Worm (Caenorhabditis elegans): ENCODE measurements around the gene R02E12.12.

R02E12.12 gene

DNA sequence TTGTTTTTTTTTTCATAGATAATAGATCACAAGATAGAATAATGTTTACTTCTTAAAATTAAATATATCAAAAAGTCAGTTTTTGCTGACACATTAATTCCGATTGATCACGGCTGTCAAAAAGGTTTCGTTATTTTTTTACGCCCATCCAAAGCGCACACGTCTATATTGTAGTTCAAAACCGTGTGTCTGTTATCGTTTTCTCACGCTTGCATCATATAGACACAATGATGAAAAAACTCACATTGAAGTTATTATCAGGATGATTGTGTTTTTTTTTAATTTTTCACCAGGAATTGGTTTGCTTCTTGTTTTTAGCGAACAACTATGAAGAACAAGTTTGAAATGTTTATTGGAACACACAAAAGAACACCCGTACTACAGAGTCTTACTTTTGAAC lies 4.4 kb downstream of the R02E12.12 start (continued):
- TF ChIP-seq hpl-2 (GFP tag; optimal IDR thresholded peaks at IDR 0.05) (peak; percentile 88), snu-23 (GFP tag; optimal IDR thresholded peaks at IDR 0.05) (peak; percentile 45), lsy-2 (tag; optimal IDR thresholded peaks at IDR 0.05) (peak; percentile 14 to 29), unc-62 (GFP tag; optimal IDR thresholded peaks at IDR 0.05) (no peak), ceh-63 (GFP tag; optimal IDR thresholded peaks at IDR 0.05) (no peak)

DNA sequence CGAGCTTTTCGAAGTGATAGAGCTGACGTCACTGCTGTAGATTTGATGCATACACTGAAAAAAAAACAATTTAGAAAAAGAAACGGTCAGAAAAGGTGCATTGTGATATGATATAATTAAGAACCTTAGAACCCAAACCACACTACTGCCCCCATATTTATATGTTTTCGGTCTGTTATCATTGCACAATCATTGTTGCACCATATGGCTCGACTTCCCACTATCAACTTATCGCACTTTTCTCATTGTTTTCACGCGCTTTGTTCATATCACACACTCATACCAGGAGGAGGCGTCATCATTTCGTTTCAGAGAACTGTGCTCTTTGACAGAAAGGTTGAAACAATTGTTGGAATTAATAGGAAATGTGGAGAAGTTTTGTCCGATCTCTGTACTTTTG lies 5.6 kb downstream of the R02E12.12 start:
- TF ChIP-seq lin-35 (GFP tag; optimal IDR thresholded peaks at IDR 0.05): peak in 1 of 2 experiments; percentile 53
- TF ChIP-seq elt-2 (tag; optimal IDR thresholded peaks at IDR 0.05): peak; percentile 98
- TF ChIP-seq nhr-20 (tag; optimal IDR thresholded peaks at IDR 0.05): peak; percentile 10
- TF ChIP-seq nhr-71 (tag; optimal IDR thresholded peaks at IDR 0.05): peak; percentile 14
- peak; percentile 9 for TF ChIP-seq lin-14 (GFP tag; optimal IDR thresholded peaks at IDR 0.05)
- no peak for TF ChIP-seq sox-4 (tag; optimal IDR thresholded peaks at IDR 0.05)
- TF ChIP-seq pqm-1 (tag; optimal IDR thresholded peaks at IDR 0.05): peak; percentile 22
- peak; percentile 38 for TF ChIP-seq jun-1 (tag; optimal IDR thresholded peaks at IDR 0.05)
- no peak for TF ChIP-seq ceh-88 (GFP tag; IDR thresholded peaks at IDR 0.05)
- TF ChIP-seq nhr-90 (tag; optimal IDR thresholded peaks at IDR 0.05; ENCODE audit: poor library complexity): peak; percentile 25
- TF ChIP-seq elt-3 (tag; optimal IDR thresholded peaks at IDR 0.05): no peak

DNA sequence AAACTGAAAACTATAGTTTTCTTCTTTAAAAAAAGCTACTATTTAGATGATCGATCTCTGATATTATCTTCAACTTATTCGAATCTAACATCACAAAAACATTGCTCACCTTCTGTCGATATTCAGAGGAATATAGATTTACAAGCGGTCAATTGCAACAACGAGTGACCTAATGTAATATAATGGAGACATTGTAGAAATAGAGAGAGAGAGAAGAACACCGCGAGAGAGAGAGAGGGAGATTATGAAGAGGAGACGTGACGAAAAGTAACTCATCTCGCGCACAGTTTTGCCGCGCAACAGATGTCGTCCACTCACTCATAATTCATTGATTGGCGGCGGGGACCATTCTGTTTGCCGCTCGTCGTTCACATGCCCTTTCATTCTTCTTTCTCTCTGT lies 7.1 kb downstream of the R02E12.12 start:
- no peak for TF ChIP-seq nhr-11 (tag; optimal IDR thresholded peaks at IDR 0.05)
- TF ChIP-seq ceh-82 (tag; optimal IDR thresholded peaks at IDR 0.05): no peak
- no peak for TF ChIP-seq grh-1 (GFP tag; IDR thresholded peaks at IDR 0.05)
- no peak for TF ChIP-seq elt-2 (tag; optimal IDR thresholded peaks at IDR 0.05)
- no peak for TF ChIP-seq blmp-1 (tag; optimal IDR thresholded peaks at IDR 0.05)
- TF ChIP-seq pag-3 (tag; optimal IDR thresholded peaks at IDR 0.05; ENCODE audit: borderline replicate concordance, insufficient read depth): no peak
- TF ChIP-seq zip-4 (GFP tag; optimal IDR thresholded peaks at IDR 0.05): no peak
- no peak for TF ChIP-seq ceh-88 (GFP tag; IDR thresholded peaks at IDR 0.05)
- no peak for TF ChIP-seq aly-2 (tag; optimal IDR thresholded peaks at IDR 0.05)
- no peak for TF ChIP-seq nhr-237 (tag; optimal IDR thresholded peaks at IDR 0.05)
- no peak for TF ChIP-seq elt-3 (tag; optimal IDR thresholded peaks at IDR 0.05)
- no peak for TF ChIP-seq fos-1 (tag; optimal IDR thresholded peaks at IDR 0.05)

DNA sequence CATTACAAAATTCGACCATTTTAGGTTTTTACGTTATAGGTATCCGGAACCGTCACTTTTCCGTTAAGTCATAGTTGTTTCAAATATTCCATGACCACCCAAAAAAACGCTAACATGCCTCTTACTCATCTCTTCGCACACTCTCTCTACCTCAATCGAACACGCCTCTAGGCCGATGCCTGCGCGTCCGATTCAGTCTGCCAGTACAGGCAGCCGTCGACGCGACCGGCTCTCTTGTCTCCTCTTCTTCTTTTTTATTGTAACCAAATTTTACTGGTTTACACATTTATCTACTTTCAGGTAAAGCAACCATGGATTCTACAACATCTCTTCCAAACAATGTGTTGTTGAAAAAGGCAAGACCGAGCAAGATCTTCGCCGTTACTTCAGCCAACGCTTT lies 8.6 kb downstream of the R02E12.12 start, which contains the start of gene mop-25.1:
Gene mop-25.1, plus strand, starts transcription at position 301 of the 400 bp plus-strand sequence.
- no peak for TF ChIP-seq lin-14 (GFP tag; optimal IDR thresholded peaks at IDR 0.05)
- no peak for TF ChIP-seq unc-30 (tag; optimal IDR thresholded peaks at IDR 0.05)
- TF ChIP-seq C34B4.2 (tag; optimal IDR thresholded peaks at IDR 0.05): no peak
- TF ChIP-seq nhr-85 (tag): no peak
- no peak for TF ChIP-seq ztf-11 (tag; optimal IDR thresholded peaks at IDR 0.05)
- TF ChIP-seq nhr-77 (tag; optimal IDR thresholded peaks at IDR 0.05): no peak
- TF ChIP-seq snpc-4 (tag; optimal IDR thresholded peaks at IDR 0.05): no peak
- no peak for TF ChIP-seq zag-1 (tag; optimal IDR thresholded peaks at IDR 0.05)
- TF ChIP-seq nhr-237 (tag; optimal IDR thresholded peaks at IDR 0.05): no peak
- TF ChIP-seq ceh-8 (GFP tag; optimal IDR thresholded peaks at IDR 0.05): no peak
- no peak for TF ChIP-seq elt-2 (tag; optimal IDR thresholded peaks at IDR 0.05)
- no peak for TF ChIP-seq zip-4 (GFP tag; optimal IDR thresholded peaks at IDR 0.05)
- TF ChIP-seq ama-1 (optimal IDR thresholded peaks at IDR 0.05): no peak
- no peak for TF ChIP-seq ceh-90 (tag; optimal IDR thresholded peaks at IDR 0.05)

DNA sequence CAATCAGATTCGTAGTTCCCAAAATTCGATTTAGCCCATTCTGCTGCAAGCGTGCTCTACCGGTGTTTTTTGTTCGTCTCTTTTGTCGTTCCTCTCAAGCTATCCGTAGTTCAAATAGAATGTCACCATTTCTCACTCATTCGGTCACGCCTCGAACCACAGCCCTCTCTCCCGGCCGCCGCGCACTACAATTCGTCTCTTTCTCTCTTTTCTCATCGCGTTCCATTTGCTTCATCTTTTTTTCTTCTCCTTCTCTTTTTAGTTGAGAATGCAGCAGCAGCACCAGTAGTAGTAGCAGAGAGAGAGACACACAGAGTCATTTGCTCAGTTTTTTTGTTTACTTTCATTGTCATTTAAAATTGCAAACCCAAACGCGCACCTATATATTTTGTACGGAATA lies 12.8 kb downstream of the R02E12.12 start, which contains the start of gene hrg-1:
Gene hrg-1, minus strand, starts transcription at position 109 of the 400 bp plus-strand sequence.
- no peak for TF ChIP-seq ceh-63 (GFP tag; optimal IDR thresholded peaks at IDR 0.05)
- TF ChIP-seq mef-2 (tag; optimal IDR thresholded peaks at IDR 0.05): no peak
- no peak for TF ChIP-seq pax-3 (tag; optimal IDR thresholded peaks at IDR 0.05)
- TF ChIP-seq nhr-76 (tag; optimal IDR thresholded peaks at IDR 0.05): no peak
- no peak for TF ChIP-seq lin-13 (GFP tag; optimal IDR thresholded peaks at IDR 0.05)
- TF ChIP-seq ceh-90 (tag; optimal IDR thresholded peaks at IDR 0.05): no peak
- TF ChIP-seq aha-1 (tag; optimal IDR thresholded peaks at IDR 0.05): no peak
- peak; percentile 63 for TF ChIP-seq nhr-71 (tag; optimal IDR thresholded peaks at IDR 0.05)
- no peak for TF ChIP-seq ceh-88 (GFP tag; IDR thresholded peaks at IDR 0.05)
- TF ChIP-seq ztf-11 (tag; optimal IDR thresholded peaks at IDR 0.05): no peak
- no peak for TF ChIP-seq hlh-4 (tag; optimal IDR thresholded peaks at IDR 0.05)
- TF ChIP-seq C34B4.2 (tag; optimal IDR thresholded peaks at IDR 0.05): no peak
- TF ChIP-seq aly-2 (tag; optimal IDR thresholded peaks at IDR 0.05): no peak
- peak; percentile 12 for TF ChIP-seq unc-86 (tag; optimal IDR thresholded peaks at IDR 0.05)
- peak; percentile 21 for TF ChIP-seq fos-1 (tag; optimal IDR thresholded peaks at IDR 0.05)
- TF ChIP-seq ets-5 (GFP tag; IDR thresholded peaks at IDR 0.05): no peak
- peak; percentile 76 for TF ChIP-seq mep-1 (tag; optimal IDR thresholded peaks at IDR 0.05)
- peak; percentile 70 for TF ChIP-seq tbx-2 (tag; optimal IDR thresholded peaks at IDR 0.05)
- no peak for TF ChIP-seq irx-1 (tag; optimal IDR thresholded peaks at IDR 0.05)
